Worm (Caenorhabditis elegans): ENCODE measurements around the gene C17C3.15.

C17C3.15 gene

ce11 chrII:5607756-5608155 is 37.3 kb downstream of the C17C3.15 start, which contains the start of gene C17G10.7:
C17G10.7 (minus strand) TSS chrII:5607856.
- TF ChIP-seq mdl-1 (tag; optimal IDR thresholded peaks at IDR 0.05) (no peak), alr-1 (tag; optimal IDR thresholded peaks at IDR 0.05) (no peak), elt-1 (tag; optimal IDR thresholded peaks at IDR 0.05) (no peak)

DNA sequence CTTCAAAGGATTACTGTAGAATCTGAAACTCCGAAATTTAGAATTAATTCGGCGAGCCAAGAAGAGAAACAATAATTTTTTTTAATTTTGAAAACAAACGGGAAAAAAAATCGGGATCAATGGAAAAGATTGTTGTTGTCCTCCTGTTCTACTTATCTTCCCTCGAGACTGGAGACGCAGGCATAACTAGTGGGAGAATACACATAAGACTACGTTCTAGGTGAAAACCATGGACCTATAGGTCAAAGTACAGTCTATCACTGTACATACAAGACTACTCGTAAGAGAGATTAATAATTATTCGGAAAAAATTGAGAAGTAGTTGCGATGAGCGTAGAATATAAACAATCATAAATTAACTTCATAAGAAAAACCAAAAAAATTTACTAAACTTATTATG is 48.8 kb downstream of the C17C3.15 start, which contains the start of gene dhs-6:
Gene dhs-6 (minus strand): TSS at position 22 of the 400 bp plus-strand sequence.
- no peak for TF ChIP-seq nhr-23 (tag; optimal IDR thresholded peaks at IDR 0.05)
- no peak for TF ChIP-seq mdl-1 (tag; optimal IDR thresholded peaks at IDR 0.05)
- peak; percentile 32 for TF ChIP-seq sma-9 (GFP tag; optimal IDR thresholded peaks at IDR 0.05)
- TF ChIP-seq sma-9 (tag; optimal IDR thresholded peaks at IDR 0.05) = no peak
- no peak for TF ChIP-seq elt-3 (tag; optimal IDR thresholded peaks at IDR 0.05)
- TF ChIP-seq skn-1 (tag; optimal IDR thresholded peaks at IDR 0.05) = no peak
- TF ChIP-seq fos-1 (tag; optimal IDR thresholded peaks at IDR 0.05) = peak; percentile 13
- TF ChIP-seq aly-2 (tag; optimal IDR thresholded peaks at IDR 0.05) = no peak
- no peak for TF ChIP-seq gmeb-1 (tag; optimal IDR thresholded peaks at IDR 0.05)
- no peak for TF ChIP-seq nhr-12 (tag; optimal IDR thresholded peaks at IDR 0.05)

Measured in whole organism, L2 larva.